Fruit fly (Drosophila melanogaster) whole organism, embryonic: Measurements from ENCODE around the gene Andorra.

ENCODE experiments used
- Asciz ChIP-seq: fragments of 200-800 bp; sonication (Bioruptor generic); optimal IDR thresholded peaks from 2 replicates; lab custom pipeline; 2017; ENCODE audit warnings: missing biosample characterization, mild to moderate bottlenecking, missing genetic modification characterization, missing genetic modification reagents
- B-H1 ChIP-seq: fragments of 200-800 bp; sonication (Bioruptor generic); IDR thresholded peaks from 3 replicates; pipeline ENCODE4 v1.3.6; 2022; ENCODE audit warnings: missing biosample characterization, missing genetic modification characterization
- Bgb ChIP-seq: fragments of 200-800 bp; sonication (Bioruptor generic); IDR thresholded peaks from 2 replicates; pipeline ENCODE4 v1.3.6; 2022; ENCODE audit warnings: missing biosample characterization, missing genetic modification characterization; ENCODE audit not compliant: partially characterized antibody
- CG12769 ChIP-seq: fragments of 200-800 bp; sonication (Bioruptor generic); optimal IDR thresholded peaks from 2 replicates; lab custom pipeline; 2019; ENCODE audit warnings: missing biosample characterization, mild to moderate bottlenecking, missing genetic modification characterization, moderate library complexity
- CG14860 ChIP-seq: fragments of 200-800 bp; sonication (Bioruptor generic); IDR thresholded peaks from 3 replicates; pipeline ENCODE4 v1.3.6; 2022; ENCODE audit warnings: missing biosample characterization, missing genetic modification characterization; ENCODE audit not compliant: partially characterized antibody
- CG15073 ChIP-seq: fragments of 200-800 bp; sonication (Bioruptor generic); optimal IDR thresholded peaks from 2 replicates; lab custom pipeline; 2016; ENCODE audit warnings: missing biosample characterization, missing genetic modification characterization
- CG1603 ChIP-seq: fragments of 200-800 bp; sonication (Bioruptor generic); optimal IDR thresholded peaks from 2 replicates; lab custom pipeline; 2019; ENCODE audit warnings: missing biosample characterization, mild to moderate bottlenecking, missing genetic modification characterization, moderate library complexity
- CG16815 ChIP-seq: fragments of 200-800 bp; sonication (Bioruptor generic); optimal IDR thresholded peaks from 3 replicates; lab custom pipeline; 2017; ENCODE audit warnings: missing biosample characterization, mild to moderate bottlenecking, missing genetic modification characterization
- CG17328 ChIP-seq: fragments of 200-800 bp; sonication (Bioruptor generic); IDR thresholded peaks from 2 replicates; pipeline ENCODE4 v1.3.6; 2022; ENCODE audit warnings: missing biosample characterization, missing genetic modification characterization
- CG17385 ChIP-seq: fragments of 200-800 bp; sonication (Bioruptor generic); optimal IDR thresholded peaks from 3 replicates; lab custom pipeline; 2018; ENCODE audit warnings: missing biosample characterization, mild to moderate bottlenecking, missing genetic modification characterization
- CG30020 ChIP-seq: fragments of 200-800 bp; optimal IDR thresholded peaks from 2 replicates; lab custom pipeline; 2019; ENCODE audit warnings: missing biosample characterization, mild to moderate bottlenecking, missing genetic modification characterization, moderate library complexity
- CG31365 ChIP-seq: fragments of 200-800 bp; sonication (Bioruptor generic); optimal IDR thresholded peaks from 2 replicates; lab custom pipeline; 2018; ENCODE audit warnings: missing biosample characterization, mild to moderate bottlenecking, missing genetic modification characterization
- CG32767 ChIP-seq: fragments of 200-800 bp; sonication (Bioruptor generic); IDR thresholded peaks from 2 replicates; pipeline ENCODE4 v1.3.6; 2022; ENCODE audit warnings: missing biosample characterization, missing genetic modification characterization
- CG3407 ChIP-seq: fragments of 200-800 bp; sonication (Bioruptor generic); optimal IDR thresholded peaks from 2 replicates; lab custom pipeline; 2018; ENCODE audit warnings: missing biosample characterization, mild to moderate bottlenecking, missing genetic modification characterization
- CG5953 ChIP-seq: fragments of 200-800 bp; sonication (Bioruptor generic); IDR thresholded peaks from 2 replicates; pipeline ENCODE4 v1.3.6; 2022; ENCODE audit warnings: missing biosample characterization, missing genetic modification characterization
- CG7786 ChIP-seq: fragments of 200-800 bp; sonication (Bioruptor generic); optimal IDR thresholded peaks from 2 replicates; lab custom pipeline; 2016; ENCODE audit warnings: missing biosample characterization, missing genetic modification characterization
- CG8281 ChIP-seq: fragments of 200-800 bp; sonication (Bioruptor generic); optimal IDR thresholded peaks from 2 replicates; lab custom pipeline; 2018; ENCODE audit warnings: missing biosample characterization, mild to moderate bottlenecking, missing genetic modification characterization, moderate library complexity
- CG8924 ChIP-seq: fragments of 200-800 bp; optimal IDR thresholded peaks from 3 replicates; lab custom pipeline; 2019; ENCODE audit warnings: missing biosample characterization, mild to moderate bottlenecking, missing genetic modification characterization, moderate library complexity
- CG9609 ChIP-seq: fragments of 200-800 bp; sonication (Bioruptor generic); optimal IDR thresholded peaks from 3 replicates; lab custom pipeline; 2016; ENCODE audit warnings: missing biosample characterization, missing genetic modification characterization
- CG9932 ChIP-seq: fragments of 200-800 bp; sonication (Bioruptor generic); IDR thresholded peaks from 2 replicates; pipeline ENCODE4 v1.3.6; 2022; ENCODE audit warnings: missing biosample characterization, missing genetic modification characterization
- CTCF ChIP-seq: fragments of 200-800 bp; sonication (Bioruptor generic); optimal IDR thresholded peaks from 2 replicates; lab custom pipeline; 2017; ENCODE audit warnings: missing biosample characterization, mild to moderate bottlenecking, missing genetic modification characterization, moderate library complexity
- Elba2 ChIP-seq: fragments of 200-800 bp; sonication (Bioruptor generic); optimal IDR thresholded peaks from 3 replicates; lab custom pipeline; 2016; ENCODE audit warnings: missing biosample characterization, missing genetic modification characterization
- Ets97D ChIP-seq: fragments of 200-800 bp; sonication (Bioruptor generic); optimal IDR thresholded peaks from 3 replicates; lab custom pipeline; 2016; ENCODE audit warnings: missing biosample characterization, missing genetic modification characterization
- Hey ChIP-seq: fragments of 200-800 bp; sonication (Bioruptor generic); optimal IDR thresholded peaks from 3 replicates; lab custom pipeline; 2018; ENCODE audit warnings: missing biosample characterization, mild to moderate bottlenecking, missing genetic modification characterization
- MBD-R2 ChIP-seq: fragments of 200-800 bp; sonication (Bioruptor generic); IDR thresholded peaks from 2 replicates; pipeline ENCODE4 v1.3.6; 2022; ENCODE audit warnings: missing biosample characterization, missing genetic modification characterization
- Nf-YC ChIP-seq: fragments of 200-800 bp; optimal IDR thresholded peaks from 3 replicates; lab custom pipeline; 2019; ENCODE audit warnings: missing biosample characterization, mild to moderate bottlenecking, missing genetic modification characterization, moderate library complexity
- NfI ChIP-seq: fragments of 200-800 bp; sonication (Bioruptor generic); optimal IDR thresholded peaks from 3 replicates; lab custom pipeline; 2018; ENCODE audit warnings: missing biosample characterization, mild to moderate bottlenecking, missing genetic modification characterization, moderate library complexity
- Poxn ChIP-seq: fragments of 200-800 bp; sonication (Bioruptor generic); IDR thresholded peaks from 2 replicates; pipeline ENCODE4 v1.3.6; 2022; ENCODE audit warnings: missing biosample characterization, missing genetic modification characterization
- Ravus ChIP-seq: fragments of 200-800 bp; sonication (Bioruptor generic); IDR thresholded peaks from 2 replicates; pipeline ENCODE4 v1.3.6; 2022; ENCODE audit warnings: missing biosample characterization, missing genetic modification characterization
- Rx ChIP-seq: fragments of 200-800 bp; sonication (Bioruptor generic); IDR thresholded peaks from 2 replicates; pipeline ENCODE4 v1.3.6; 2022; ENCODE audit warnings: missing biosample characterization, missing genetic modification characterization
- Stat92E ChIP-seq, 3 experiments: fragments of >200 bp in 2 of 3; fragments of 200-800 bp in 1 of 3; sonication (Bioruptor generic) in 1 of 3; optimal IDR thresholded peaks; 2 replicates each; lab custom pipeline; 2017 to 2019; ENCODE audit warnings: missing biosample characterization in 3 of 3, missing genetic modification characterization in 3 of 3, mild to moderate bottlenecking in 1 of 3, moderate library complexity in 1 of 3
- ac ChIP-seq: fragments of 200-800 bp; sonication (Bioruptor generic); optimal IDR thresholded peaks from 3 replicates; lab custom pipeline; 2017; ENCODE audit warnings: missing biosample characterization, mild to moderate bottlenecking, missing genetic modification characterization
- ase ChIP-seq: fragments of 200-800 bp; sonication (Bioruptor generic); IDR thresholded peaks from 3 replicates; pipeline ENCODE4 v1.3.6; 2022; ENCODE audit warnings: missing biosample characterization, missing genetic modification characterization
- az2 ChIP-seq: fragments of 200-800 bp; sonication (Bioruptor generic); optimal IDR thresholded peaks from 3 replicates; lab custom pipeline; 2016; ENCODE audit warnings: missing biosample characterization, missing genetic modification characterization
- cato ChIP-seq: fragments of 200-800 bp; sonication (Bioruptor generic); optimal IDR thresholded peaks from 2 replicates; lab custom pipeline; 2016; ENCODE audit warnings: missing biosample characterization, missing genetic modification characterization, borderline replicate concordance
- chif ChIP-seq, 2 experiments: fragments of 200-800 bp; sonication (Bioruptor generic); optimal IDR thresholded peaks; 3 replicates each; lab custom pipeline; 2016; ENCODE audit warnings: missing biosample characterization in 2 of 2, missing genetic modification characterization in 2 of 2
- disco-r ChIP-seq: fragments of 200-800 bp; sonication (Bioruptor generic); optimal IDR thresholded peaks from 2 replicates; lab custom pipeline; 2016; ENCODE audit warnings: missing biosample characterization, missing genetic modification characterization
- gsb-n ChIP-seq: fragments of 200-800 bp; sonication (Bioruptor generic); optimal IDR thresholded peaks from 3 replicates; lab custom pipeline; 2018; ENCODE audit warnings: missing biosample characterization, mild to moderate bottlenecking, missing genetic modification characterization
- insv ChIP-seq, 2 experiments: fragments of 200-800 bp; sonication (Bioruptor generic); optimal IDR thresholded peaks; 3 replicates each; lab custom pipeline; 2016 to 2018; ENCODE audit warnings: missing biosample characterization in 2 of 2, missing genetic modification characterization in 2 of 2
- inv ChIP-seq: fragments of 200-800 bp; sonication (Bioruptor generic); IDR thresholded peaks from 2 replicates; pipeline ENCODE4 v1.3.6; 2022; ENCODE audit warnings: missing biosample characterization, missing genetic modification characterization; ENCODE audit not compliant: partially characterized antibody
- lov ChIP-seq, 2 experiments: fragments of 200-800 bp in 1 of 2; fragments of >200 bp in 1 of 2; sonication (Bioruptor generic) in 1 of 2; IDR thresholded peaks in 1 of 2; optimal IDR thresholded peaks in 1 of 2; 2 replicates in 1 of 2; 3 replicates in 1 of 2; pipeline versions ENCODE4 v1.3.6 to Lab custom; 2017 to 2022; ENCODE audit warnings: missing biosample characterization in 1 of 2, missing genetic modification characterization in 1 of 2
- mam ChIP-seq: fragments of 200-800 bp; sonication (Bioruptor generic); optimal IDR thresholded peaks from 3 replicates; lab custom pipeline; 2016; ENCODE audit warnings: missing biosample characterization, missing genetic modification characterization
- mld ChIP-seq: fragments of 200-800 bp; sonication (Bioruptor generic); IDR thresholded peaks from 3 replicates; pipeline ENCODE4 v1.3.6; 2022; ENCODE audit warnings: missing biosample characterization, missing genetic modification characterization; ENCODE audit not compliant: partially characterized antibody
- peb ChIP-seq: fragments of 200-800 bp; sonication (Bioruptor generic); IDR thresholded peaks from 2 replicates; pipeline ENCODE4 v1.3.6; 2022; ENCODE audit warnings: missing biosample characterization, missing genetic modification characterization
- rib ChIP-seq: fragments of 200-800 bp; sonication (Bioruptor generic); IDR thresholded peaks from 2 replicates; pipeline ENCODE4 v1.3.6; 2022; ENCODE audit warnings: missing biosample characterization, missing genetic modification characterization
- sens-2 ChIP-seq: fragments of 200-800 bp; sonication (Bioruptor generic); IDR thresholded peaks from 2 replicates; pipeline ENCODE4 v1.3.6; 2022; ENCODE audit warnings: missing biosample characterization, missing genetic modification characterization
- sob ChIP-seq: fragments of 200-800 bp; sonication (Bioruptor generic); IDR thresholded peaks from 2 replicates; pipeline ENCODE4 v1.3.6; 2022; ENCODE audit warnings: missing biosample characterization, missing genetic modification characterization
- sr ChIP-seq: fragments of 200-800 bp; sonication (Bioruptor generic); IDR thresholded peaks from 3 replicates; pipeline ENCODE4 v1.3.6; 2022; ENCODE audit warnings: missing biosample characterization, missing genetic modification characterization
- twi ChIP-seq: fragments of 200-800 bp; optimal IDR thresholded peaks from 2 replicates; lab custom pipeline; 2019; ENCODE audit warnings: missing biosample characterization, mild to moderate bottlenecking, missing genetic modification characterization, moderate library complexity
- vnd ChIP-seq: fragments of 200-800 bp; sonication (Bioruptor generic); IDR thresholded peaks from 3 replicates; pipeline ENCODE4 v1.3.6; 2022; ENCODE audit warnings: missing biosample characterization, missing genetic modification characterization; ENCODE audit not compliant: partially characterized antibody
- wor ChIP-seq: fragments of 200-800 bp; sonication (Bioruptor generic); IDR thresholded peaks from 2 replicates; pipeline ENCODE4 v1.3.6; 2022; ENCODE audit warnings: missing biosample characterization, missing genetic modification characterization
- zen ChIP-seq: fragments of 200-800 bp; sonication (Bioruptor generic); optimal IDR thresholded peaks from 3 replicates; lab custom pipeline; 2018; ENCODE audit warnings: missing biosample characterization, mild to moderate bottlenecking, missing genetic modification characterization, moderate library complexity

Gene Andorra

DNA sequence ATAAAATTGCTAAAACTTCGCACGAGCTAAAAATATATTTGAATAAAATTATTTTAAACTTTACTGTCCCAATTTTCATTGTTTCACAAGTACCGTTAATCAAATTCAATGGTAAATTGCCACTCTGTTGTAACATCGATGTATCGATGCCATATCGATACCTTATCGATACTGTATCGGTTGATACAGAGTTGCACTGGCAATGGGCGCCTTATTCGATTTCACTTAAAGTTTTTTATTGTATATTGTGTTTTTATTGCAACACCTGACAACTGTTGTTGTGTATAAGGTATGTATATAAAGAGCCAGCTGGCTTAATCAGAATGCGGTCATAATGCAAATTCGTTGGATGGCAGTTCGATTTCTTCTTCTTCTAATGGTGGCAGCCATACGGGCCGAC is 41.0 kb downstream of the Andorra start, which contains the start of gene CG43229 (continued):
- TF ChIP-seq inv (GFP tag; lab: Robert Waterston, UW) (peak; percentile 69), Poxn (no peak), Nf-YC (tag; lab: Kevin White, UChicago) (no peak), CG3407 (no peak), CG17328 (no peak), CG14860 (GFP tag; lab: Robert Waterston, UW) (peak; percentile 66), CG16815 (no peak), CG9609 (GFP tag; lab: Kevin White, UChicago) (no peak), az2 (GFP tag; lab: Kevin White, UChicago) (no peak), CG8924 (tag; lab: Kevin White, UChicago) (no peak), sob (GFP tag; lab: Robert Waterston, UW) (no peak), sens-2 (GFP tag; lab: Robert Waterston, UW) (no peak), Asciz (GFP tag; lab: Kevin White, UChicago) (no peak), rib (GFP tag; lab: Robert Waterston, UW) (no peak), MBD-R2 (GFP tag; lab: Robert Waterston, UW) (no peak), Hey (tag; lab: Kevin White, UChicago) (no peak), CG15073 (GFP tag; lab: Kevin White, UChicago) (no peak), mld (GFP tag; lab: Robert Waterston, UW) (peak; percentile 76), CG12769 (tag; lab: Kevin White, UChicago) (no peak), Elba2 (GFP tag; lab: Kevin White, UChicago) (no peak), CG8281 (tag; lab: Kevin White, UChicago) (no peak), Stat92E (GFP tag; optimal IDR thresholded peaks at IDR 0.05; lab: Kevin White, UChicago) (no peak), CG7786 (GFP tag; lab: Kevin White, UChicago) (no peak), CG32767 (GFP tag; lab: Robert Waterston, UW) (no peak), CG1603 (tag; lab: Kevin White, UChicago) (peak; percentile 98), Ravus (no peak), twi (tag; lab: Kevin White, UChicago) (no peak), CG17385 (GFP tag; lab: Kevin White, UChicago) (peak; percentile 35), ac (GFP tag; lab: Kevin White, UChicago) (no peak), wor (GFP tag; lab: Robert Waterston, UW) (no peak), peb (GFP tag; lab: Robert Waterston, UW) (no peak), CG9932 (GFP tag; lab: Robert Waterston, UW) (peak; percentile 26; the same call in 1 of the 2 replicates), CG5953 (no peak), cato (GFP tag; lab: Kevin White, UChicago) (no peak), Bgb (GFP tag; lab: Robert Waterston, UW) (peak; percentile 80), CG31365 (tag; lab: Kevin White, UChicago) (no peak), gsb-n (no peak), chif (GFP tag; optimal IDR thresholded peaks at IDR 0.05; lab: Kevin White, UChicago) (no peak), NfI (no peak), B-H1 (GFP tag; lab: Robert Waterston, UW) (no peak), Rx (GFP tag; lab: Robert Waterston, UW) (no peak), ase (no peak), sr (GFP tag; lab: Robert Waterston, UW) (no peak), mam (GFP tag; lab: Kevin White, UChicago) (no peak), zen (tag; lab: Kevin White, UChicago) (no peak), insv (GFP tag; optimal IDR thresholded peaks at IDR 0.05; lab: Kevin White, UChicago) (no peak), vnd (GFP tag; lab: Robert Waterston, UW) (peak; percentile 63), lov (optimal IDR thresholded peaks at IDR 0.05; lab: Kevin White, UChicago) (no peak), lov (GFP tag; IDR thresholded peaks at IDR 0.05; lab: Robert Waterston, UW) (no peak), Ets97D (peak; percentile 84), CTCF (GFP tag; lab: Kevin White, UChicago) (no peak), disco-r (GFP tag; lab: Kevin White, UChicago) (no peak), CG30020 (peak; percentile 39)
